Fruit fly (Drosophila melanogaster) whole organism, embryonic: ENCODE measurements around the gene Rrp1.

Experiments
- Abd-B ChIP-seq: fragments of 200-800 bp; sonication (Bioruptor generic); optimal IDR thresholded peaks from 2 replicates; lab custom pipeline; 2018; ENCODE audit warnings: missing biosample characterization, mild to moderate bottlenecking, missing genetic modification characterization, moderate library complexity
- Ada2b ChIP-seq: fragments of 200-800 bp; sonication (Bioruptor generic); IDR thresholded peaks from 2 replicates; pipeline ENCODE4 v1.3.6; 2022; ENCODE audit warnings: missing biosample characterization, missing genetic modification characterization
- B-H1 ChIP-seq: fragments of 200-800 bp; sonication (Bioruptor generic); IDR thresholded peaks from 3 replicates; pipeline ENCODE4 v1.3.6; 2022; ENCODE audit warnings: missing biosample characterization, missing genetic modification characterization
- BEAF-32 ChIP-seq: fragments of 200-800 bp; sonication (Bioruptor generic); optimal IDR thresholded peaks from 3 replicates; lab custom pipeline; 2017; ENCODE audit warnings: missing biosample characterization, missing genetic modification characterization, mild to moderate bottlenecking, moderate library complexity, missing genetic modification reagents
- CG10321 ChIP-seq: fragments of 200-800 bp; sonication (Bioruptor generic); IDR thresholded peaks from 2 replicates; pipeline ENCODE4 v1.3.6; 2022; ENCODE audit warnings: missing biosample characterization, missing genetic modification characterization
- CG11456 ChIP-seq: fragments of 200-800 bp; sonication (Bioruptor generic); IDR thresholded peaks from 3 replicates; pipeline ENCODE4 v1.3.6; 2022; ENCODE audit warnings: missing biosample characterization, missing genetic modification characterization
- CG11560 ChIP-seq: fragments of 200-800 bp; sonication (Bioruptor generic); IDR thresholded peaks from 3 replicates; pipeline ENCODE4 v1.3.6; 2022; ENCODE audit warnings: missing biosample characterization, missing genetic modification characterization
- CG11723 ChIP-seq: fragments of 200-800 bp; sonication (Bioruptor generic); optimal IDR thresholded peaks from 2 replicates; lab custom pipeline; 2017; ENCODE audit warnings: missing biosample characterization, mild to moderate bottlenecking, missing genetic modification characterization
- CG12219 ChIP-seq: fragments of 200-800 bp; sonication (Bioruptor generic); optimal IDR thresholded peaks from 3 replicates; lab custom pipeline; 2018; ENCODE audit warnings: missing biosample characterization, mild to moderate bottlenecking, missing genetic modification characterization
- CG12659 ChIP-seq: fragments of 200-800 bp; sonication (Bioruptor generic); optimal IDR thresholded peaks from 3 replicates; lab custom pipeline; 2017; ENCODE audit warnings: mild to moderate bottlenecking, missing biosample characterization, missing genetic modification reagents, missing genetic modification characterization
- CG13123 ChIP-seq: fragments of 200-800 bp; sonication (Bioruptor generic); optimal IDR thresholded peaks from 2 replicates; lab custom pipeline; 2016; ENCODE audit warnings: missing biosample characterization, missing genetic modification characterization
- CG14860 ChIP-seq: fragments of 200-800 bp; sonication (Bioruptor generic); IDR thresholded peaks from 3 replicates; pipeline ENCODE4 v1.3.6; 2022; ENCODE audit warnings: missing biosample characterization, missing genetic modification characterization; ENCODE audit not compliant: partially characterized antibody
- CG17359 ChIP-seq: fragments of 200-800 bp; sonication (Bioruptor generic); optimal IDR thresholded peaks from 3 replicates; lab custom pipeline; 2018; ENCODE audit warnings: missing biosample characterization, mild to moderate bottlenecking, missing genetic modification characterization, moderate library complexity
- CG17361 ChIP-seq: fragments of 200-800 bp; sonication (Bioruptor generic); IDR thresholded peaks from 3 replicates; pipeline ENCODE4 v1.3.6; 2022; ENCODE audit warnings: missing biosample characterization, missing genetic modification characterization
- CG1792 ChIP-seq: fragments of 200-800 bp; sonication (Bioruptor generic); optimal IDR thresholded peaks from 2 replicates; lab custom pipeline; 2016; ENCODE audit warnings: missing biosample characterization, missing genetic modification characterization
- CG3407 ChIP-seq: fragments of 200-800 bp; sonication (Bioruptor generic); optimal IDR thresholded peaks from 2 replicates; lab custom pipeline; 2018; ENCODE audit warnings: missing biosample characterization, mild to moderate bottlenecking, missing genetic modification characterization
- CG34376 ChIP-seq: fragments of 200-800 bp; sonication (Bioruptor generic); optimal IDR thresholded peaks from 2 replicates; lab custom pipeline; 2018; ENCODE audit warnings: missing biosample characterization, mild to moderate bottlenecking, missing genetic modification characterization
- CG3995 ChIP-seq: fragments of 200-800 bp; sonication (Bioruptor generic); optimal IDR thresholded peaks from 3 replicates; lab custom pipeline; 2016; ENCODE audit warnings: missing biosample characterization, missing genetic modification characterization
- CG6272 ChIP-seq: fragments of 200-800 bp; sonication (Bioruptor generic); IDR thresholded peaks from 2 replicates; pipeline ENCODE4 v1.3.6; 2022; ENCODE audit warnings: missing biosample characterization, missing genetic modification characterization
- CG6791 ChIP-seq: fragments of 200-800 bp; sonication (Bioruptor generic); IDR thresholded peaks from 3 replicates; pipeline ENCODE4 v1.3.6; 2022; ENCODE audit warnings: missing biosample characterization, missing genetic modification characterization; ENCODE audit not compliant: partially characterized antibody
- CG7839 ChIP-seq: fragments of 200-800 bp; sonication (Bioruptor generic); optimal IDR thresholded peaks from 3 replicates; lab custom pipeline; 2018; ENCODE audit warnings: missing biosample characterization, mild to moderate bottlenecking, missing genetic modification characterization, moderate library complexity
- CG8765 ChIP-seq: fragments of 200-800 bp; sonication (Bioruptor generic); IDR thresholded peaks from 2 replicates; pipeline ENCODE4 v1.3.6; 2022; ENCODE audit warnings: missing biosample characterization, missing genetic modification characterization
- CG9797 ChIP-seq: fragments of 200-800 bp; sonication (Bioruptor generic); optimal IDR thresholded peaks from 3 replicates; lab custom pipeline; 2018; ENCODE audit warnings: missing biosample characterization, mild to moderate bottlenecking, missing genetic modification characterization
- CkIIα-i1 ChIP-seq: fragments of 200-800 bp; sonication (Bioruptor generic); IDR thresholded peaks from 2 replicates; pipeline ENCODE4 v1.3.6; 2022; ENCODE audit warnings: missing biosample characterization, missing genetic modification characterization
- Fer2 ChIP-seq: fragments of 200-800 bp; sonication (Bioruptor generic); optimal IDR thresholded peaks from 2 replicates; lab custom pipeline; 2018; ENCODE audit warnings: missing biosample characterization, mild to moderate bottlenecking, missing genetic modification characterization, moderate library complexity
- Fer3 ChIP-seq: fragments of 200-800 bp; sonication (Bioruptor generic); optimal IDR thresholded peaks from 2 replicates; lab custom pipeline; 2018; ENCODE audit warnings: missing biosample characterization, mild to moderate bottlenecking, missing genetic modification characterization, moderate library complexity
- Hsf ChIP-seq: fragments of 200-800 bp; sonication (Bioruptor generic); optimal IDR thresholded peaks from 3 replicates; lab custom pipeline; 2016; ENCODE audit warnings: missing biosample characterization, missing genetic modification characterization
- NFAT ChIP-seq: fragments of 200-800 bp; sonication (Bioruptor generic); IDR thresholded peaks from 2 replicates; pipeline ENCODE4 v1.3.6; 2022; ENCODE audit warnings: missing biosample characterization, missing genetic modification characterization
- Sry-δ ChIP-seq: fragments of 200-800 bp; sonication (Bioruptor generic); optimal IDR thresholded peaks from 2 replicates; lab custom pipeline; 2016; ENCODE audit warnings: missing biosample characterization, missing genetic modification characterization
- Tbp ChIP-seq: fragments of >200 bp; optimal IDR thresholded peaks from 2 replicates; lab custom pipeline; 2018; ENCODE audit warnings: missing biosample characterization, missing genetic modification characterization
- cad ChIP-seq: fragments of >200 bp; optimal IDR thresholded peaks from 2 replicates; lab custom pipeline; 2017; ENCODE audit warnings: missing biosample characterization, missing genetic modification characterization
- cas ChIP-seq: fragments of 200-800 bp; sonication (Bioruptor generic); IDR thresholded peaks from 2 replicates; pipeline ENCODE4 v1.3.6; 2022; ENCODE audit warnings: missing biosample characterization, missing genetic modification characterization
- cato ChIP-seq: fragments of 200-800 bp; sonication (Bioruptor generic); optimal IDR thresholded peaks from 2 replicates; lab custom pipeline; 2016; ENCODE audit warnings: missing biosample characterization, missing genetic modification characterization, borderline replicate concordance
- chn ChIP-seq: fragments of 200-800 bp; sonication (Bioruptor generic); optimal IDR thresholded peaks from 2 replicates; lab custom pipeline; 2016; ENCODE audit warnings: missing biosample characterization, missing genetic modification characterization
- dan ChIP-seq: fragments of 200-800 bp; sonication (Bioruptor generic); IDR thresholded peaks from 2 replicates; pipeline ENCODE4 v1.3.6; 2022; ENCODE audit warnings: missing biosample characterization, missing genetic modification characterization
- dm ChIP-seq: fragments of 200-800 bp; sonication (Bioruptor generic); optimal IDR thresholded peaks from 3 replicates; lab custom pipeline; 2016; ENCODE audit warnings: missing biosample characterization, missing genetic modification characterization
- en ChIP-seq: fragments of 200-800 bp; sonication (Bioruptor generic); optimal IDR thresholded peaks from 2 replicates; lab custom pipeline; 2016; ENCODE audit warnings: missing biosample characterization, missing genetic modification characterization
- fd102C ChIP-seq: fragments of 200-800 bp; sonication (Bioruptor generic); optimal IDR thresholded peaks from 2 replicates; lab custom pipeline; 2018; ENCODE audit warnings: missing biosample characterization, mild to moderate bottlenecking, missing genetic modification characterization, moderate library complexity
- gcm ChIP-seq: fragments of 200-800 bp; sonication (Bioruptor generic); optimal IDR thresholded peaks from 2 replicates; lab custom pipeline; 2019; ENCODE audit warnings: missing biosample characterization, mild to moderate bottlenecking, missing genetic modification characterization, moderate library complexity
- ham ChIP-seq: fragments of 200-800 bp; sonication (Bioruptor generic); IDR thresholded peaks from 2 replicates; pipeline ENCODE4 v1.3.6; 2022; ENCODE audit warnings: missing biosample characterization, missing genetic modification characterization
- hbn ChIP-seq: fragments of 200-800 bp; sonication (Bioruptor generic); IDR thresholded peaks from 2 replicates; pipeline ENCODE4 v1.3.6; 2022; ENCODE audit warnings: missing biosample characterization, missing genetic modification characterization; ENCODE audit not compliant: partially characterized antibody
- jing ChIP-seq: fragments of 200-800 bp; sonication (Bioruptor generic); optimal IDR thresholded peaks from 2 replicates; lab custom pipeline; 2018; ENCODE audit warnings: missing biosample characterization, mild to moderate bottlenecking, missing genetic modification characterization
- lov ChIP-seq, 2 experiments: fragments of 200-800 bp in 1 of 2; fragments of >200 bp in 1 of 2; sonication (Bioruptor generic) in 1 of 2; IDR thresholded peaks in 1 of 2; optimal IDR thresholded peaks in 1 of 2; 2 replicates in 1 of 2; 3 replicates in 1 of 2; pipeline versions ENCODE4 v1.3.6 to Lab custom; 2017 to 2022; ENCODE audit warnings: missing biosample characterization in 1 of 2, missing genetic modification characterization in 1 of 2
- run ChIP-seq: fragments of 200-800 bp; sonication (Bioruptor generic); optimal IDR thresholded peaks from 3 replicates; lab custom pipeline; 2018; ENCODE audit warnings: missing biosample characterization, mild to moderate bottlenecking, missing genetic modification characterization
- sd ChIP-seq: fragments of 200-800 bp; sonication (Bioruptor generic); optimal IDR thresholded peaks from 3 replicates; lab custom pipeline; 2018; ENCODE audit warnings: missing biosample characterization, mild to moderate bottlenecking, missing genetic modification characterization, moderate library complexity
- tap ChIP-seq: fragments of 200-800 bp; optimal IDR thresholded peaks from 3 replicates; lab custom pipeline; 2019; ENCODE audit warnings: missing biosample characterization, mild to moderate bottlenecking, missing genetic modification characterization, moderate library complexity
- tgo ChIP-seq: fragments of 200-800 bp; sonication (Bioruptor generic); IDR thresholded peaks from 3 replicates; pipeline ENCODE4 v1.3.6; 2022; ENCODE audit warnings: missing biosample characterization, missing genetic modification characterization
- tx ChIP-seq: fragments of 200-800 bp; sonication (Bioruptor generic); optimal IDR thresholded peaks from 2 replicates; lab custom pipeline; 2016; ENCODE audit warnings: missing biosample characterization, missing genetic modification characterization
- unpg ChIP-seq: fragments of 200-800 bp; sonication (Bioruptor generic); optimal IDR thresholded peaks from 3 replicates; lab custom pipeline; 2018; ENCODE audit warnings: missing biosample characterization, mild to moderate bottlenecking, missing genetic modification characterization, moderate library complexity
- vfl ChIP-seq: fragments of 200-800 bp; sonication (Bioruptor generic); optimal IDR thresholded peaks from 2 replicates; lab custom pipeline; 2016; ENCODE audit warnings: missing biosample characterization, missing genetic modification characterization

Gene Rrp1

DNA sequence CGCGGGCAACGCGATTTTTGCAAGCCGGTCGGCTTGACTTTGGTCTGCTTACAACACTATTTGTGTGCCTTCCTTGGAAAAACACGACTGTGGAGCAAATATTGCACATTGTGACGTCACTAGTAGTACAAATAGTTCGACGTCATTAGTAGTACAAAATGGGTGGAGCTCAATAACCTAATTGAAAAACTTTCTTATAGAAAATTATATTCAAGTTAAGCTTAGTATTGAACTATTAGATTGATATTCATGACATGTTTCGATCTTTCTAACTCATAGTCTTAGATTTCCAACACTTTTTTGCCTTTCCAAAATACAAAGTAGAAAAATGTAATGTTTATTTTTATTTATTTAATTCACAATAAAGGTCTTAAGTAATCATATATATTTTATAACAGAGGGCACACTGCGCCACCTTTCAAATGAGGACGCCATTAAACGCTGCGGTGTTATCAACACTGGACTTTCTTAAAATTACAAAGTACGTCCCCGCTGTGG is at the start of gene Rrp1, which contains the start of gene gammaTub23C (continued):
- TF ChIP-seq CG11560 (tag; lab: Robert Waterston, UW) (peak; percentile 76), cas (peak; percentile 60; the same call in 1 of the 2 replicates), Tbp (GFP tag; lab: Kevin White, UChicago) (no peak), jing (peak; percentile 63), Abd-B (GFP tag; lab: Kevin White, UChicago) (peak; percentile 93), Fer3 (peak; percentile 78), CG6791 (GFP tag; lab: Robert Waterston, UW) (no peak), cad (GFP tag; lab: Kevin White, UChicago) (no peak), CG17359 (peak; percentile 84), gcm (GFP tag; lab: Kevin White, UChicago) (peak; percentile 86), CG3407 (GFP tag; lab: Kevin White, UChicago) (peak; percentile 84), chn (GFP tag; lab: Kevin White, UChicago) (peak; percentile 82), dm (GFP tag; lab: Kevin White, UChicago) (peak; percentile 40), fd102C (GFP tag; lab: Kevin White, UChicago) (peak; percentile 54), BEAF-32 (GFP tag; lab: Kevin White, UChicago) (peak; percentile 62), tap (tag; lab: Kevin White, UChicago) (peak; percentile 78), CG11723 (GFP tag; lab: Kevin White, UChicago) (peak; percentile 85), hbn (GFP tag; lab: Robert Waterston, UW) (no peak), CG13123 (GFP tag; lab: Kevin White, UChicago) (peak; percentile 53), CG10321 (peak; percentile 28; the same call in 1 of the 2 replicates), sd (tag; lab: Kevin White, UChicago) (no peak), CG7839 (tag; lab: Kevin White, UChicago) (peak; percentile 94), CG9797 (GFP tag; lab: Kevin White, UChicago) (peak; percentile 42), CG12659 (peak; percentile 95), CG14860 (no peak), tgo (GFP tag; lab: Robert Waterston, UW) (peak; percentile 86), ham (GFP tag; lab: Robert Waterston, UW) (no peak), Sry-δ (GFP tag; lab: Kevin White, UChicago) (peak; percentile 70), run (tag; lab: Kevin White, UChicago) (peak; percentile 64), CkIIα-i1 (GFP tag; lab: Robert Waterston, UW) (no peak), NFAT (GFP tag; lab: Robert Waterston, UW) (peak; percentile 74), CG6272 (peak; percentile 79; the same call in 1 of the 2 replicates), CG3995 (peak; percentile 67), CG8765 (peak; percentile 61; the same call in 1 of the 2 replicates), CG17361 (peak; percentile 99), CG11456 (GFP tag; lab: Robert Waterston, UW) (peak; percentile 77; the same call in 2 of the 3 replicates), dan (GFP tag; lab: Robert Waterston, UW) (peak; percentile 52; the same call in 1 of the 2 replicates), en (peak; percentile 16), tx (peak; percentile 40), Hsf (GFP tag; lab: Kevin White, UChicago) (peak; percentile 90), CG1792 (GFP tag; lab: Kevin White, UChicago) (peak; percentile 56), vfl (peak; percentile 80), B-H1 (GFP tag; lab: Robert Waterston, UW) (peak; percentile 82), CG34376 (GFP tag; lab: Kevin White, UChicago) (peak; percentile 81), lov (optimal IDR thresholded peaks at IDR 0.05; lab: Kevin White, UChicago) (no peak), lov (GFP tag; IDR thresholded peaks at IDR 0.05; lab: Robert Waterston, UW) (peak; percentile 47; the same call in 1 of the 3 replicates), CG12219 (GFP tag; lab: Kevin White, UChicago) (peak; percentile 69), Fer2 (tag; lab: Kevin White, UChicago) (peak; percentile 80), unpg (GFP tag; lab: Kevin White, UChicago) (peak; percentile 82), cato (peak; percentile 92), Ada2b (GFP tag; lab: Robert Waterston, UW) (peak; percentile 58; the same call in 1 of the 2 replicates)
